Fruit fly (Drosophila melanogaster) whole organism, embryonic: ENCODE data around the gene Svil.

ENCODE experiments used
- C15 ChIP-seq: fragments of 200-800 bp; sonication (Bioruptor generic); IDR thresholded peaks from 3 replicates; pipeline ENCODE4 v1.3.6; 2022; ENCODE audit warnings: missing biosample characterization, missing genetic modification characterization
- CG12155 ChIP-seq: fragments of 200-800 bp; sonication (Bioruptor generic); optimal IDR thresholded peaks from 3 replicates; lab custom pipeline; 2016; ENCODE audit warnings: missing biosample characterization, missing genetic modification characterization
- CG12299 ChIP-seq: fragments of 200-800 bp; sonication (Bioruptor generic); optimal IDR thresholded peaks from 2 replicates; lab custom pipeline; 2018; ENCODE audit warnings: missing biosample characterization, mild to moderate bottlenecking, missing genetic modification characterization
- CG13424 ChIP-seq: fragments of 200-800 bp; sonication (Bioruptor generic); optimal IDR thresholded peaks from 2 replicates; lab custom pipeline; 2019; ENCODE audit warnings: missing biosample characterization, mild to moderate bottlenecking, missing genetic modification characterization, moderate library complexity
- CG13775 ChIP-seq: fragments of 200-800 bp; sonication (Bioruptor generic); optimal IDR thresholded peaks from 3 replicates; lab custom pipeline; 2017; ENCODE audit warnings: missing biosample characterization, mild to moderate bottlenecking, missing genetic modification characterization
- CG13894 ChIP-seq: fragments of 200-800 bp; sonication (Bioruptor generic); optimal IDR thresholded peaks from 3 replicates; lab custom pipeline; 2018; ENCODE audit warnings: missing biosample characterization, mild to moderate bottlenecking, missing genetic modification characterization, moderate library complexity
- CG17385 ChIP-seq: fragments of 200-800 bp; sonication (Bioruptor generic); optimal IDR thresholded peaks from 3 replicates; lab custom pipeline; 2018; ENCODE audit warnings: missing biosample characterization, mild to moderate bottlenecking, missing genetic modification characterization
- CG18599 ChIP-seq: fragments of 200-800 bp; sonication (Bioruptor generic); optimal IDR thresholded peaks from 3 replicates; lab custom pipeline; 2017; ENCODE audit warnings: missing biosample characterization, missing genetic modification characterization, mild to moderate bottlenecking, moderate library complexity, missing genetic modification reagents
- CG2129 ChIP-seq: fragments of 200-800 bp; sonication (Bioruptor generic); IDR thresholded peaks from 2 replicates; pipeline ENCODE4 v1.3.6; 2022; ENCODE audit warnings: missing biosample characterization, missing genetic modification characterization; ENCODE audit not compliant: partially characterized antibody
- CG30403 ChIP-seq: fragments of 200-800 bp; sonication (Bioruptor generic); optimal IDR thresholded peaks from 3 replicates; lab custom pipeline; 2016; ENCODE audit warnings: missing biosample characterization, missing genetic modification characterization
- CG31224 ChIP-seq: fragments of 200-800 bp; sonication (Bioruptor generic); IDR thresholded peaks from 2 replicates; pipeline ENCODE4 v1.3.6; 2022; ENCODE audit warnings: missing biosample characterization, missing genetic modification characterization
- CG3163 ChIP-seq: fragments of 200-800 bp; sonication (Bioruptor generic); optimal IDR thresholded peaks from 3 replicates; lab custom pipeline; 2016; ENCODE audit warnings: missing biosample characterization, missing genetic modification characterization
- CG32772 ChIP-seq: fragments of 200-800 bp; sonication (Bioruptor generic); IDR thresholded peaks from 2 replicates; pipeline ENCODE4 v1.3.6; 2022; ENCODE audit warnings: missing biosample characterization, missing genetic modification characterization
- CG3995 ChIP-seq: fragments of 200-800 bp; sonication (Bioruptor generic); optimal IDR thresholded peaks from 3 replicates; lab custom pipeline; 2016; ENCODE audit warnings: missing biosample characterization, missing genetic modification characterization
- CG6175 ChIP-seq: fragments of 200-800 bp; sonication (Bioruptor generic); IDR thresholded peaks from 3 replicates; pipeline ENCODE4 v1.3.6; 2022; ENCODE audit warnings: missing biosample characterization, missing genetic modification characterization
- CG7357 ChIP-seq: fragments of 200-800 bp; sonication (Bioruptor generic); IDR thresholded peaks from 3 replicates; pipeline ENCODE4 v1.3.6; 2022; ENCODE audit warnings: missing biosample characterization, missing genetic modification characterization
- CG7556 ChIP-seq: fragments of 200-800 bp; sonication (Bioruptor generic); optimal IDR thresholded peaks from 2 replicates; lab custom pipeline; 2017; ENCODE audit warnings: missing biosample characterization, mild to moderate bottlenecking, missing genetic modification characterization
- CG7745 ChIP-seq: fragments of 200-800 bp; sonication (Bioruptor generic); optimal IDR thresholded peaks from 2 replicates; lab custom pipeline; 2018; ENCODE audit warnings: missing biosample characterization, mild to moderate bottlenecking, missing genetic modification characterization, moderate library complexity
- CG8765 ChIP-seq: fragments of 200-800 bp; sonication (Bioruptor generic); IDR thresholded peaks from 2 replicates; pipeline ENCODE4 v1.3.6; 2022; ENCODE audit warnings: missing biosample characterization, missing genetic modification characterization
- CHES-1-like ChIP-seq: fragments of 200-800 bp; sonication (Bioruptor generic); optimal IDR thresholded peaks from 2 replicates; lab custom pipeline; 2016; ENCODE audit warnings: missing biosample characterization, missing genetic modification characterization
- CoRest ChIP-seq: fragments of 200-800 bp; sonication (Bioruptor generic); optimal IDR thresholded peaks from 3 replicates; lab custom pipeline; 2018; ENCODE audit warnings: missing biosample characterization, mild to moderate bottlenecking, missing genetic modification characterization, moderate library complexity
- D ChIP-seq, 2 experiments: fragments of 200-800 bp in 1 of 2; fragments of >200 bp in 1 of 2; sonication (Bioruptor generic) in 1 of 2; optimal IDR thresholded peaks; 2 replicates in 1 of 2; 3 replicates in 1 of 2; lab custom pipeline; 2017; ENCODE audit warnings: mild to moderate bottlenecking in 1 of 2, missing biosample characterization in 1 of 2, missing genetic modification characterization in 1 of 2, missing genetic modification reagents in 1 of 2
- Dip3 ChIP-seq: fragments of 200-800 bp; sonication (Bioruptor generic); optimal IDR thresholded peaks from 3 replicates; lab custom pipeline; 2016; ENCODE audit warnings: missing biosample characterization, missing genetic modification characterization
- Ets97D ChIP-seq: fragments of 200-800 bp; sonication (Bioruptor generic); optimal IDR thresholded peaks from 3 replicates; lab custom pipeline; 2016; ENCODE audit warnings: missing biosample characterization, missing genetic modification characterization
- Gug ChIP-seq: fragments of 200-800 bp; sonication (Bioruptor generic); IDR thresholded peaks from 4 replicates; pipeline ENCODE4 v1.3.6; 2022; ENCODE audit warnings: missing biosample characterization, missing genetic modification characterization
- Med ChIP-seq: fragments of 200-800 bp; sonication (Bioruptor generic); peaks from one replicate; lab custom pipeline; 2016; ENCODE audit warnings: missing biosample characterization, missing genetic modification characterization, mild to moderate bottlenecking, inconsistent platforms, moderate library complexity
- Nf-YC ChIP-seq: fragments of 200-800 bp; optimal IDR thresholded peaks from 3 replicates; lab custom pipeline; 2019; ENCODE audit warnings: missing biosample characterization, mild to moderate bottlenecking, missing genetic modification characterization, moderate library complexity
- Rfx ChIP-seq: fragments of 200-800 bp; sonication (Bioruptor generic); IDR thresholded peaks from 2 replicates; pipeline ENCODE4 v1.3.6; 2022; ENCODE audit warnings: missing biosample characterization, missing genetic modification characterization
- Stat92E ChIP-seq, 3 experiments: fragments of >200 bp in 2 of 3; fragments of 200-800 bp in 1 of 3; sonication (Bioruptor generic) in 1 of 3; optimal IDR thresholded peaks; 2 replicates each; lab custom pipeline; 2017 to 2019; ENCODE audit warnings: missing biosample characterization in 3 of 3, missing genetic modification characterization in 3 of 3, mild to moderate bottlenecking in 1 of 3, moderate library complexity in 1 of 3
- Xrp1 ChIP-seq: fragments of 200-800 bp; sonication (Bioruptor generic); IDR thresholded peaks from 2 replicates; pipeline ENCODE4 v1.3.6; 2022; ENCODE audit warnings: missing biosample characterization, missing genetic modification characterization
- ac ChIP-seq: fragments of 200-800 bp; sonication (Bioruptor generic); optimal IDR thresholded peaks from 3 replicates; lab custom pipeline; 2017; ENCODE audit warnings: missing biosample characterization, mild to moderate bottlenecking, missing genetic modification characterization
- ase ChIP-seq: fragments of 200-800 bp; sonication (Bioruptor generic); IDR thresholded peaks from 3 replicates; pipeline ENCODE4 v1.3.6; 2022; ENCODE audit warnings: missing biosample characterization, missing genetic modification characterization
- az2 ChIP-seq: fragments of 200-800 bp; sonication (Bioruptor generic); optimal IDR thresholded peaks from 3 replicates; lab custom pipeline; 2016; ENCODE audit warnings: missing biosample characterization, missing genetic modification characterization
- bbx ChIP-seq: fragments of 200-800 bp; sonication (Bioruptor generic); IDR thresholded peaks from 2 replicates; pipeline ENCODE4 v1.3.6; 2022; ENCODE audit warnings: missing biosample characterization, missing genetic modification characterization; ENCODE audit not compliant: partially characterized antibody
- bsh ChIP-seq, 2 experiments: fragments of 200-800 bp; sonication (Bioruptor generic); optimal IDR thresholded peaks; 2 replicates each; lab custom pipeline; 2017 to 2018; ENCODE audit warnings: mild to moderate bottlenecking in 2 of 2, missing biosample characterization in 2 of 2, missing genetic modification characterization in 2 of 2, moderate library complexity in 1 of 2
- exex ChIP-seq: fragments of 200-800 bp; sonication (Bioruptor generic); optimal IDR thresholded peaks from 4 replicates; lab custom pipeline; 2018; ENCODE audit warnings: missing biosample characterization, mild to moderate bottlenecking, missing genetic modification characterization, moderate library complexity
- fd102C ChIP-seq: fragments of 200-800 bp; sonication (Bioruptor generic); optimal IDR thresholded peaks from 2 replicates; lab custom pipeline; 2018; ENCODE audit warnings: missing biosample characterization, mild to moderate bottlenecking, missing genetic modification characterization, moderate library complexity
- luna ChIP-seq: fragments of 200-800 bp; sonication (Bioruptor generic); optimal IDR thresholded peaks from 2 replicates; lab custom pipeline; 2016; ENCODE audit warnings: missing biosample characterization, missing genetic modification characterization
- onecut ChIP-seq: fragments of 200-800 bp; sonication (Bioruptor generic); IDR thresholded peaks from 2 replicates; pipeline ENCODE4 v1.3.6; 2022; ENCODE audit warnings: missing biosample characterization, missing genetic modification characterization
- rib ChIP-seq: fragments of 200-800 bp; sonication (Bioruptor generic); IDR thresholded peaks from 2 replicates; pipeline ENCODE4 v1.3.6; 2022; ENCODE audit warnings: missing biosample characterization, missing genetic modification characterization
- row ChIP-seq: fragments of 200-800 bp; sonication (Bioruptor generic); IDR thresholded peaks from 3 replicates; pipeline ENCODE4 v1.3.6; 2022; ENCODE audit warnings: missing biosample characterization, missing genetic modification characterization
- slou ChIP-seq: fragments of 200-800 bp; sonication (Bioruptor generic); optimal IDR thresholded peaks from 3 replicates; lab custom pipeline; 2016; ENCODE audit warnings: missing biosample characterization, missing genetic modification characterization
- sug ChIP-seq: fragments of 200-800 bp; optimal IDR thresholded peaks from 2 replicates; lab custom pipeline; 2019; ENCODE audit warnings: missing biosample characterization, mild to moderate bottlenecking, missing genetic modification characterization, moderate library complexity
- tgo ChIP-seq: fragments of 200-800 bp; sonication (Bioruptor generic); IDR thresholded peaks from 3 replicates; pipeline ENCODE4 v1.3.6; 2022; ENCODE audit warnings: missing biosample characterization, missing genetic modification characterization
- tll ChIP-seq, 2 experiments: fragments of 200-800 bp in 1 of 2; fragments of >200 bp in 1 of 2; sonication (Bioruptor generic) in 1 of 2; optimal IDR thresholded peaks; 2 replicates each; lab custom pipeline; 2017 to 2019; ENCODE audit warnings: missing biosample characterization in 2 of 2, missing genetic modification characterization in 2 of 2, mild to moderate bottlenecking in 1 of 2, moderate library complexity in 1 of 2
- trem ChIP-seq: fragments of 200-800 bp; optimal IDR thresholded peaks from 3 replicates; lab custom pipeline; 2019; ENCODE audit warnings: missing biosample characterization, mild to moderate bottlenecking, missing genetic modification characterization, moderate library complexity
- wek ChIP-seq: fragments of 200-800 bp; sonication (Bioruptor generic); optimal IDR thresholded peaks from 3 replicates; lab custom pipeline; 2018; ENCODE audit warnings: missing biosample characterization, mild to moderate bottlenecking, missing genetic modification characterization, moderate library complexity
- wor ChIP-seq: fragments of 200-800 bp; sonication (Bioruptor generic); IDR thresholded peaks from 2 replicates; pipeline ENCODE4 v1.3.6; 2022; ENCODE audit warnings: missing biosample characterization, missing genetic modification characterization
- zf30C ChIP-seq: fragments of 200-800 bp; sonication (Bioruptor generic); optimal IDR thresholded peaks from 3 replicates; lab custom pipeline; 2018; ENCODE audit warnings: missing biosample characterization, mild to moderate bottlenecking, missing genetic modification characterization

The Svil gene

dm6 chr3L:2371882-2372281, 5.6 kb upstream of the Svil start, which contains the start of the genes CG1317 and CG8993 (continued):
- peak; percentile 53 for TF ChIP-seq CG18599 (GFP tag; lab: Kevin White, UChicago)
- peak; percentile 26; the same call in 1 of the 3 replicates for TF ChIP-seq CG7357 (GFP tag; lab: Robert Waterston, UW)
- TF ChIP-seq ac (GFP tag; lab: Kevin White, UChicago) = no peak
- peak; percentile 62 for TF ChIP-seq CG13775
- peak; percentile 24 for TF ChIP-seq CG13894
- TF ChIP-seq zf30C (GFP tag; lab: Kevin White, UChicago) = no peak
- peak in 1 of 2 experiments; percentile 59 for TF ChIP-seq bsh (GFP tag; optimal IDR thresholded peaks at IDR 0.05; lab: Kevin White, UChicago)
- TF ChIP-seq luna (GFP tag; lab: Kevin White, UChicago) = no peak
- no peak for TF ChIP-seq D (optimal IDR thresholded peaks at IDR 0.05; lab: Kevin White, UChicago)
- peak; percentile 5 for TF ChIP-seq D (GFP tag; optimal IDR thresholded peaks at IDR 0.05; lab: Kevin White, UChicago)
- peak; percentile 7 for TF ChIP-seq Ets97D (GFP tag; lab: Kevin White, UChicago)
- peak; percentile 69 for TF ChIP-seq CG13424 (tag; lab: Kevin White, UChicago)
- TF ChIP-seq CHES-1-like (GFP tag; lab: Kevin White, UChicago) = no peak
- no peak for TF ChIP-seq Stat92E (GFP tag; optimal IDR thresholded peaks at IDR 0.05; lab: Kevin White, UChicago)
- no peak for TF ChIP-seq sug (tag; lab: Kevin White, UChicago)
- TF ChIP-seq CoRest = peak; percentile 73
- no peak for TF ChIP-seq Dip3 (GFP tag; lab: Kevin White, UChicago)
- peak; percentile 37 for TF ChIP-seq az2 (GFP tag; lab: Kevin White, UChicago)
- peak; percentile 28 for TF ChIP-seq slou (GFP tag; lab: Kevin White, UChicago)
- TF ChIP-seq Nf-YC = peak; percentile 54
- peak; percentile 31 for TF ChIP-seq CG12155 (GFP tag; lab: Kevin White, UChicago)
- TF ChIP-seq CG6175 (GFP tag; lab: Robert Waterston, UW) = no peak
- peak; percentile 46 for TF ChIP-seq CG12299
- TF ChIP-seq CG30403 (GFP tag; lab: Kevin White, UChicago) = peak; percentile 64
- peak in 1 of 2 experiments; percentile 11 for TF ChIP-seq tll (GFP tag; optimal IDR thresholded peaks at IDR 0.05; lab: Kevin White, UChicago)
- peak; percentile 62; the same call in 1 of the 2 replicates for TF ChIP-seq CG32772 (GFP tag; lab: Robert Waterston, UW)
- TF ChIP-seq fd102C (GFP tag; lab: Kevin White, UChicago) = no peak
- peak; percentile 63 for TF ChIP-seq exex (tag; lab: Kevin White, UChicago)
- peak; percentile 54 for TF ChIP-seq CG31224
- 0 out of 2 replicates have a peak, but pooled peaks have one; percentile 12 for TF ChIP-seq wor (GFP tag; lab: Robert Waterston, UW)
- no peak for TF ChIP-seq CG7745 (tag; lab: Kevin White, UChicago)
- no peak for TF ChIP-seq C15
- peak; percentile 67; the same call in 1 of the 2 replicates for TF ChIP-seq Rfx (GFP tag; lab: Robert Waterston, UW)
- peak; percentile 95 for TF ChIP-seq CG3995 (GFP tag; lab: Kevin White, UChicago)
- peak; percentile 65; the same call in 1 of the 2 replicates for TF ChIP-seq Xrp1 (GFP tag; lab: Robert Waterston, UW)
- TF ChIP-seq Med = peak; percentile 62
- TF ChIP-seq row (GFP tag; lab: Robert Waterston, UW) = peak; percentile 94
- TF ChIP-seq rib (GFP tag; lab: Robert Waterston, UW) = 0 out of 2 replicates have a peak, but pooled peaks have one; percentile 36
- TF ChIP-seq CG2129 (GFP tag; lab: Robert Waterston, UW) = peak; percentile 50
- peak; percentile 0 for TF ChIP-seq CG7556 (GFP tag; lab: Kevin White, UChicago)
- TF ChIP-seq ase = peak; percentile 30; the same call in 1 of the 3 replicates
- TF ChIP-seq onecut (GFP tag; lab: Robert Waterston, UW) = no peak; the same call in 1 of the 2 replicates
- peak; percentile 98 for TF ChIP-seq trem (tag; lab: Kevin White, UChicago)
- 0 out of 2 replicates have a peak, but pooled peaks have one; percentile 45 for TF ChIP-seq CG8765 (GFP tag; lab: Robert Waterston, UW)
- peak; percentile 11 for TF ChIP-seq CG17385 (GFP tag; lab: Kevin White, UChicago)
- TF ChIP-seq wek (GFP tag; lab: Kevin White, UChicago) = no peak
- peak; percentile 57 for TF ChIP-seq tgo (GFP tag; lab: Robert Waterston, UW)
- peak; percentile 36; the same call in 1 of the 4 replicates for TF ChIP-seq Gug (GFP tag; lab: Robert Waterston, UW)
- TF ChIP-seq bbx (GFP tag; lab: Robert Waterston, UW) = 0 out of 2 replicates have a peak, but pooled peaks have one; percentile 47
- TF ChIP-seq CG3163 (GFP tag; lab: Kevin White, UChicago) = no peak
